Worm (Caenorhabditis elegans) whole organism, young adult: ENCODE results near the gene set-1.

ENCODE experiments used
- B0261.1 ChIP-seq: sonication (generic microtip); optimal IDR thresholded peaks from 2 replicates; lab custom pipeline; 2016; ENCODE audit warnings: mild to moderate bottlenecking, missing genetic modification characterization, moderate library complexity, missing compliant biosample characterization
- F39B2.1 ChIP-seq: fragments of 200-800 bp; sonication (Bioruptor generic); IDR thresholded peaks from 2 replicates; pipeline ENCODE4 v1.3.6; 2022; ENCODE audit warnings: missing genetic modification reagents, missing genetic modification characterization, missing compliant biosample characterization
- F57A8.1 ChIP-seq: fragments of 200-800 bp; sonication (Bioruptor generic); optimal IDR thresholded peaks from 2 replicates; lab custom pipeline; 2018; ENCODE audit warnings: mild to moderate bottlenecking, missing genetic modification characterization, moderate library complexity, missing compliant biosample characterization
- Y53F4B.3 ChIP-seq: fragments of 200-800 bp; sonication (Bioruptor generic); IDR thresholded peaks from 2 replicates; pipeline ENCODE4 v1.3.6; 2022; ENCODE audit warnings: missing genetic modification reagents, missing genetic modification characterization, missing compliant biosample characterization
- Y79H2A.3 ChIP-seq: fragments of 200-800 bp; sonication (Bioruptor generic); conservative IDR thresholded peaks from 2 replicates; pipeline ENCODE4 v1.3.6; 2022; ENCODE audit warnings: missing genetic modification reagents, missing genetic modification characterization, missing compliant biosample characterization
- ama-1 ChIP-seq, 3 experiments: fragments of 150-350 bp in 1 of 3; sonication (generic microtip) in 2 of 3; optimal IDR thresholded peaks; 2 replicates each; lab custom pipeline; 2014 to 2018; ENCODE audit warnings: missing biosample characterization in 2 of 3, missing genetic modification characterization in 2 of 3, missing genetic modification reagents in 2 of 3
- aptf-2 ChIP-seq: fragments of 200-800 bp; sonication (Bioruptor generic); conservative IDR thresholded peaks from 2 replicates; pipeline ENCODE4 v1.3.6; 2022; ENCODE audit warnings: missing genetic modification reagents, missing genetic modification characterization, missing compliant biosample characterization
- athp-1 ChIP-seq: sonication (generic microtip); optimal IDR thresholded peaks from 2 replicates; lab custom pipeline; 2017; ENCODE audit warnings: mild to moderate bottlenecking, missing genetic modification characterization, missing compliant biosample characterization
- attf-5 ChIP-seq: fragments of 200-800 bp; sonication (Bioruptor generic); optimal IDR thresholded peaks from 2 replicates; lab custom pipeline; 2018; ENCODE audit warnings: mild to moderate bottlenecking, missing genetic modification characterization, missing compliant biosample characterization
- cebp-2 ChIP-seq: fragments of 200-800 bp; sonication (Bioruptor generic); IDR thresholded peaks from 2 replicates; pipeline ENCODE4 v1.3.6; 2022; ENCODE audit warnings: missing genetic modification characterization, missing compliant biosample characterization
- ceh-100 ChIP-seq: fragments of 200-800 bp; sonication (Bioruptor generic); IDR thresholded peaks from 2 replicates; pipeline ENCODE4 v1.3.6; 2022; ENCODE audit warnings: missing genetic modification reagents, missing genetic modification characterization, missing compliant biosample characterization
- ceh-27 ChIP-seq: fragments of 200-800 bp; sonication (Bioruptor generic); optimal IDR thresholded peaks from 2 replicates; lab custom pipeline; 2018; ENCODE audit warnings: mild to moderate bottlenecking, missing genetic modification characterization, moderate library complexity, missing compliant biosample characterization
- ceh-40 ChIP-seq: fragments of 200-800 bp; sonication (Bioruptor generic); IDR thresholded peaks from 2 replicates; pipeline ENCODE4 v1.3.6; 2022; ENCODE audit warnings: missing genetic modification characterization, missing compliant biosample characterization
- ceh-79 ChIP-seq: sonication (generic microtip); optimal IDR thresholded peaks from 2 replicates; lab custom pipeline; 2017; ENCODE audit warnings: mild to moderate bottlenecking, missing genetic modification characterization, missing compliant biosample characterization
- egl-44 ChIP-seq: fragments of 200-800 bp; sonication (Bioruptor generic); IDR thresholded peaks from 2 replicates; pipeline ENCODE4 v1.3.6; 2022; ENCODE audit warnings: missing genetic modification reagents, missing genetic modification characterization, missing compliant biosample characterization
- ekl-4 ChIP-seq: fragments of 200-800 bp; sonication (Bioruptor generic); IDR thresholded peaks from 2 replicates; pipeline ENCODE4 v1.3.6; 2022; ENCODE audit warnings: missing genetic modification reagents, missing genetic modification characterization, missing compliant biosample characterization
- fkh-3 ChIP-seq: sonication (generic microtip); optimal IDR thresholded peaks from 2 replicates; lab custom pipeline; 2016; ENCODE audit warnings: mild to moderate bottlenecking, missing genetic modification characterization, missing compliant biosample characterization
- gei-17 ChIP-seq: fragments of 200-800 bp; sonication (Bioruptor generic); optimal IDR thresholded peaks from 2 replicates; lab custom pipeline; 2018; ENCODE audit warnings: mild to moderate bottlenecking, missing genetic modification characterization, missing compliant biosample characterization
- him-1 ChIP-seq: sonication (generic microtip); optimal IDR thresholded peaks from 2 replicates; lab custom pipeline; 2016; ENCODE audit warnings: missing genotype, missing genetic modification reagents, missing genetic modification characterization, missing compliant biosample characterization
- hmg-1.2 ChIP-seq: fragments of 200-800 bp; sonication (Bioruptor generic); IDR thresholded peaks from 2 replicates; pipeline ENCODE4 v1.3.6; 2022; ENCODE audit warnings: missing genetic modification reagents, missing genetic modification characterization, missing compliant biosample characterization
- hmg-20 ChIP-seq: fragments of 200-800 bp; sonication (Bioruptor generic); IDR thresholded peaks from 2 replicates; pipeline ENCODE4 v1.3.6; 2022; ENCODE audit warnings: missing genetic modification reagents, missing genetic modification characterization, missing compliant biosample characterization
- hsf-1 ChIP-seq: fragments of 200-800 bp; sonication (Bioruptor generic); IDR thresholded peaks from 2 replicates; pipeline ENCODE4 v1.3.6; 2022; ENCODE audit warnings: missing genetic modification reagents, missing genetic modification characterization, missing compliant biosample characterization
- let-607 ChIP-seq, 2 experiments: fragments of 200-800 bp in 1 of 2; sonication (Bioruptor generic) in 1 of 2; sonication (generic microtip) in 1 of 2; optimal IDR thresholded peaks; 2 replicates each; lab custom pipeline; 2016 to 2018; ENCODE audit warnings: mild to moderate bottlenecking in 2 of 2, missing compliant biosample characterization in 2 of 2, missing genetic modification characterization in 2 of 2, moderate library complexity in 2 of 2, missing genotype in 1 of 2
- lin-26 ChIP-seq: fragments of 200-800 bp; sonication (Bioruptor generic); IDR thresholded peaks from 2 replicates; pipeline ENCODE4 v1.3.6; 2022; ENCODE audit warnings: missing genetic modification reagents, missing genetic modification characterization, missing compliant biosample characterization
- lin-54 ChIP-seq: fragments of 200-800 bp; sonication (Bioruptor generic); optimal IDR thresholded peaks from 2 replicates; lab custom pipeline; 2018; ENCODE audit warnings: mild to moderate bottlenecking, missing genetic modification characterization, missing compliant biosample characterization
- lsl-1 ChIP-seq: fragments of 200-800 bp; sonication (Bioruptor generic); optimal IDR thresholded peaks from 2 replicates; lab custom pipeline; 2018; ENCODE audit warnings: mild to moderate bottlenecking, missing genetic modification characterization, moderate library complexity, missing compliant biosample characterization
- madf-10 ChIP-seq: sonication (generic microtip); optimal IDR thresholded peaks from 2 replicates; lab custom pipeline; 2016; ENCODE audit warnings: mild to moderate bottlenecking, missing genetic modification characterization, missing compliant biosample characterization
- madf-3 ChIP-seq: fragments of 200-800 bp; sonication (Bioruptor generic); IDR thresholded peaks from 2 replicates; pipeline ENCODE4 v1.3.6; 2022; ENCODE audit warnings: missing genetic modification reagents, missing genetic modification characterization, missing compliant biosample characterization
- madf-8 ChIP-seq: fragments of 200-800 bp; sonication (Bioruptor generic); conservative IDR thresholded peaks from 2 replicates; pipeline ENCODE4 v1.3.6; 2022; ENCODE audit warnings: missing genetic modification reagents, missing genetic modification characterization, missing compliant biosample characterization
- mel-28 ChIP-seq: sonication (generic microtip); optimal IDR thresholded peaks from 2 replicates; lab custom pipeline; 2016; ENCODE audit warnings: borderline replicate concordance, mild to moderate bottlenecking, missing genetic modification characterization, missing compliant biosample characterization
- nfya-1 ChIP-seq: sonication (generic microtip); optimal IDR thresholded peaks from 2 replicates; lab custom pipeline; 2017; ENCODE audit warnings: antibody characterized with exemption, missing compliant biosample characterization, missing genetic modification characterization, borderline replicate concordance; ENCODE audit not compliant: insufficient read depth
- nfyb-1 ChIP-seq: fragments of 200-800 bp; sonication (Bioruptor generic); IDR thresholded peaks from 2 replicates; pipeline ENCODE4 v1.3.6; 2022; ENCODE audit warnings: missing genetic modification reagents, missing genetic modification characterization, missing compliant biosample characterization
- nhr-80 ChIP-seq: sonication (generic microtip); optimal IDR thresholded peaks from 2 replicates; lab custom pipeline; 2016; ENCODE audit warnings: missing genetic modification characterization, missing compliant biosample characterization
- pbrm-1 ChIP-seq: fragments of 200-800 bp; sonication (Bioruptor generic); IDR thresholded peaks from 2 replicates; pipeline ENCODE4 v1.3.6; 2022; ENCODE audit warnings: missing genetic modification reagents, missing genetic modification characterization, missing compliant biosample characterization
- rcor-1 ChIP-seq: fragments of 200-800 bp; sonication (Bioruptor generic); IDR thresholded peaks from 2 replicates; pipeline ENCODE4 v1.3.6; 2022; ENCODE audit warnings: missing genetic modification reagents, missing genetic modification characterization, missing compliant biosample characterization
- rec-8 ChIP-seq, 2 experiments: sonication (generic microtip); optimal IDR thresholded peaks; 2 replicates each; lab custom pipeline; 2016; ENCODE audit warnings: mild to moderate bottlenecking in 2 of 2, missing genetic modification characterization in 2 of 2, missing genetic modification reagents in 2 of 2, missing genotype in 2 of 2, missing biosample characterization in 1 of 2, missing compliant biosample characterization in 1 of 2, moderate library complexity in 1 of 2
- rpc-1 ChIP-seq, 2 experiments: fragments of 150-350 bp in 1 of 2; sonication (generic microtip) in 1 of 2; optimal IDR thresholded peaks; 2 replicates each; lab custom pipeline; 2014 to 2018; ENCODE audit warnings: missing biosample characterization in 1 of 2, missing genetic modification characterization in 1 of 2, missing genetic modification reagents in 1 of 2, missing genotype in 1 of 2
- somi-1 ChIP-seq: fragments of 200-800 bp; sonication (Bioruptor generic); optimal IDR thresholded peaks from 2 replicates; lab custom pipeline; 2018; ENCODE audit warnings: mild to moderate bottlenecking, missing genetic modification characterization, missing compliant biosample characterization
- tlf-1 ChIP-seq: fragments of 200-800 bp; sonication (Bioruptor generic); optimal IDR thresholded peaks from 2 replicates; lab custom pipeline; 2018; ENCODE audit warnings: mild to moderate bottlenecking, missing genetic modification characterization, missing compliant biosample characterization
- xnd-1 ChIP-seq: sonication (generic microtip); optimal IDR thresholded peaks from 2 replicates; lab custom pipeline; 2016; ENCODE audit warnings: missing genotype, missing genetic modification reagents, missing genetic modification characterization, missing compliant biosample characterization
- ztf-26 ChIP-seq: sonication (generic microtip); optimal IDR thresholded peaks from 2 replicates; lab custom pipeline; 2017; ENCODE audit warnings: missing genetic modification characterization, missing compliant biosample characterization

set-1 gene

DNA sequence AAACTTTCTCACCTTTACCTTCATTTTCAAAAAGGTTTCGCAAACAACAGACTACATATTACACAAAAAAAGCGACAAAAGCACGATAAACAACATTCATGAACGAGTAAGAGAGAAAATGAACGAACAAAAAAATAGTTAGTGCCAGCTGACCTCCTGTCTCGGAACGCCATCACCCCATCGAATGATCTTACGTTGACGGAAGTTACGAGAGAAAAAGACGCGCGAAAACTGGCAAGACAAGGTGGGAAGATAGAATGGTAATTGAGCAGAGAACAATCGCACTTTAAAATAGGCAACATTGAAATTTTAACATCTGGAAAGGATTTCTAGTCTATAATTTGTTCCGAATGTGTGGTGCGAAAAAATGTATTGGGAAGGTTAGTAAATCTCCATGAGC is 32.0 kb downstream of the set-1 start:
- TF ChIP-seq cebp-2 (GFP tag; lab: Robert Waterston, UW) (no peak), somi-1 (peak; percentile 18), ama-1 (optimal IDR thresholded peaks at IDR 0.05; lab: Kevin White, UChicago) (peak; percentile 2), ama-1 (GFP tag; optimal IDR thresholded peaks at IDR 0.05; lab: Kevin White, UChicago) (no peak), lin-26 (GFP tag; lab: Robert Waterston, UW) (0 out of 2 replicates have a peak, but pooled peaks have one; percentile 25)

DNA sequence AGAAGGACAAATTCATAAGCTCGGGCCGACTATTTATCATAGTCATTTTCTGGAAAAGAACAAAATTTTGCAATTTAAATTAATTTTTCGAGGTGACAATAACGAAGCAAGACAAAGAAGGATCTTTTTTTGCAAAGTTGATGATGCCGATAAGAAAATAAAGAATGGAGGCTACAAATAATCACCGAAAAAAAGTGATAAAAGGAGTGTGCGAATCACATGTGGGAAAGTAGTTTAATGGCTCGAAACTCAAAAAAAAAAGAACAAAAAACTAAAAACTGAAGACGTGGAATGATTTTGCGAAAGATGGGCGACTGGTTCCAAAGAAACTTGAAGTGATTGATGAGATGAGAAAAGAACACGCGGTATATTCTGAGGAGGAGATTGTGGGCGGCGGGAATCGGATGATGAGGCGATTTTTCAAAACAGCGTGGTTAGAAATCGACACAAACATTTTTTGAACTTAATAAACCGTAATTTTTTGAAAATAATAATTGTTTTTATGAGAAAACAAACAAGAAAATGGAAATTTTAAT is 32.7 kb downstream of the set-1 start, which contains the start of gene atgl-1:
Gene atgl-1, minus strand, starts transcription at position 51 of the 536 bp plus-strand sequence.
- TF ChIP-seq nhr-80 (tag; lab: Kevin White, UChicago), result peak; percentile 12
- TF ChIP-seq ceh-79, result no peak
- TF ChIP-seq hmg-1.2, result no peak
- TF ChIP-seq rec-8 (tag; optimal IDR thresholded peaks at IDR 0.05; lab: Kevin White, UChicago), result no peak
- no peak for TF ChIP-seq ceh-27 (GFP tag; lab: Kevin White, UChicago)
- TF ChIP-seq lin-26 (GFP tag; lab: Robert Waterston, UW), result 0 out of 2 replicates have a peak, but pooled peaks have one; percentile 23
- TF ChIP-seq ekl-4 (GFP tag; lab: Robert Waterston, UW), result no peak
- TF ChIP-seq xnd-1 (tag; lab: Kevin White, UChicago), result no peak
- TF ChIP-seq egl-44 (GFP tag; lab: Robert Waterston, UW), result no peak

DNA sequence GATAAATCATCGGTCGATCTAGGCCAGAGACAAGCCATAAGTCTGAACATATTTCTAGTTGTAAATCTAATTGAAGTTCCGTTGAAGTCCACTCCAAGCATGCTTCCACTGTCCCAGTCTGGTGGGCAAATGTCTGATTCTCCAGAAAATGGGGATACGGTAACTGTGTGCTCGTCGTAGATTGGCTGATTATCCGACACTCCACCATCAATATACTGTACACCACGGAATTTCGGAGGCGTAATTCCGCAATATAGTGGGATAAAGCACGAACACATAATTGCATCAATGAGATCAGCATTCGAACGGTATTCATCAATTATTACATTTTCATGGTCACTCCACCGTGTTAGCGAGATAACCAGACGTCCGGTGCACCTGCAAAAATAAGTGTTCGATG is 33.9 kb downstream of the set-1 start:
- 0 out of 2 replicates have a peak, but pooled peaks have one; percentile 6 for TF ChIP-seq nfyb-1 (GFP tag; lab: Robert Waterston, UW)
- TF ChIP-seq ztf-26 (tag; lab: Kevin White, UChicago), result peak; percentile 41
- 0 out of 2 replicates have a peak, but pooled peaks have one; percentile 35 for TF ChIP-seq hsf-1
- no peak for TF ChIP-seq nhr-80 (tag; lab: Kevin White, UChicago)
- TF ChIP-seq F39B2.1 (GFP tag; lab: Robert Waterston, UW), result no peak
- 0 out of 2 replicates have a peak, but pooled peaks have one; percentile 18 for TF ChIP-seq madf-3 (GFP tag; lab: Robert Waterston, UW)

DNA sequence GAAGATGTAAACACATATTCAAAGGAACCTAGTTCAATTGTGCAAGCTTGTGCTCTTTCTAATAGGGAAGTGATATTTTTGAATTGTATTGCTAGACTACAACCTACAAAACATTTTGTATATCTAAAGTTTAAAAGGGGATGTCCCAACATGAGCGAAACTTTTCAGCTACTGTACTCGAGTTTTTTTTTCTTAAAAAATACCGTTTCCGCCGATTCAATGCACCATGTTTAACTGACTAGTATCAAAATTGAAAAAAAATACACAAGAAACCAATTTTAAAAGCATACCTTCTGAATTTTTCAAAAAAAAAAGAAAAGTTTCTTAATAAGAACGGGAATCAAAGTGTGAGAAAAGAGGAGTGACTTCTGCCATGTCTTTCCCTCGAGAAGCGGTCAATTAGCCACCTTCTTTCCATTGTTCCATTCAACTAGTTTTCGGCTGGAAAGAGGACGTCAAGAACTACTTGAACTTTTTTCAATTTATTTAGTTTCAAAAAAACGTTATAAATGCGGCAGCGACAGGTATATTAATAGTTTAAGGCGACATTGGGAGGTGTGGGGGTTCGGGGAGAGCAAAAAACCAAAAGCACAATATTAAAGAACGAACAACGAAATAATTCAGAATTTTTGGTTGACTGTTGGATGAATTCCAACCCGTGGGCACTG is 36.7 kb downstream of the set-1 start, which contains the start of gene nas-4:
Gene nas-4, minus strand, starts transcription at position 351 of the 668 bp plus-strand sequence.
- TF ChIP-seq ceh-40 (GFP tag; lab: Robert Waterston, UW) (no peak), mel-28 (tag; lab: Kevin White, UChicago) (peak; percentile 29), hmg-20 (GFP tag; lab: Robert Waterston, UW) (no peak), fkh-3 (peak; percentile 22), B0261.1 (tag; lab: Kevin White, UChicago) (no peak), Y53F4B.3 (GFP tag; lab: Robert Waterston, UW) (no peak), lin-54 (GFP tag; lab: Kevin White, UChicago) (no peak), pbrm-1 (0 out of 2 replicates have a peak, but pooled peaks have one; percentile 25), aptf-2 (no peak), gei-17 (GFP tag; lab: Kevin White, UChicago) (no peak), Y79H2A.3 (GFP tag; lab: Robert Waterston, UW) (no peak), attf-5 (GFP tag; lab: Kevin White, UChicago) (no peak), madf-8 (no peak), let-607 (tag; optimal IDR thresholded peaks at IDR 0.05; lab: Kevin White, UChicago) (peak in 1 of 2 experiments; percentile 13), nfya-1 (tag; lab: Kevin White, UChicago) (no peak), F57A8.1 (GFP tag; lab: Kevin White, UChicago) (no peak), lsl-1 (GFP tag; lab: Kevin White, UChicago) (no peak), tlf-1 (peak; percentile 24), him-1 (peak; percentile 55), nfyb-1 (GFP tag; lab: Robert Waterston, UW) (peak; percentile 69), madf-10 (no peak), ceh-100 (GFP tag; lab: Robert Waterston, UW) (no peak), rpc-1 (optimal IDR thresholded peaks at IDR 0.05; lab: Kevin White, UChicago) (no peak), rpc-1 (tag; optimal IDR thresholded peaks at IDR 0.05; lab: Kevin White, UChicago) (no peak), athp-1 (tag; lab: Kevin White, UChicago) (peak; percentile 64), rcor-1 (GFP tag; lab: Robert Waterston, UW) (no peak)
